Fruit fly (Drosophila melanogaster): ENCODE measurements around the gene CG10600.

The CG10600 gene

dm6 chr2L:18795917-18796402 lies 43.5 kb downstream of the CG10600 start (continued):
- TF ChIP-seq CG6683 (GFP tag; optimal IDR thresholded peaks at IDR 0.05) = no peak
- no peak for TF ChIP-seq bab2 (GFP tag; optimal IDR thresholded peaks at IDR 0.05)
- TF ChIP-seq CHES-1-like (GFP tag; optimal IDR thresholded peaks at IDR 0.05) = no peak
- peak; percentile 89 for TF ChIP-seq cg (GFP tag; optimal IDR thresholded peaks at IDR 0.05)
- no peak for TF ChIP-seq CG10959 (GFP tag; IDR thresholded peaks at IDR 0.05)
- no peak for TF ChIP-seq CG9609 (GFP tag; optimal IDR thresholded peaks at IDR 0.05)
- no peak for TF ChIP-seq CG8290 (GFP tag; optimal IDR thresholded peaks at IDR 0.05)
- no peak for TF ChIP-seq CG8290 (tag; optimal IDR thresholded peaks at IDR 0.05)
- peak; percentile 67; the same call in 2 of the 3 replicates for TF ChIP-seq sr (GFP tag; IDR thresholded peaks at IDR 0.05)
- no peak for TF ChIP-seq CG11247 (GFP tag; IDR thresholded peaks at IDR 0.05)
- no peak for TF ChIP-seq CG14860 (GFP tag; IDR thresholded peaks at IDR 0.05; ENCODE audit: partially characterized antibody)
- TF ChIP-seq chn (GFP tag; optimal IDR thresholded peaks at IDR 0.05) = no peak
- TF ChIP-seq wek (GFP tag; optimal IDR thresholded peaks at IDR 0.05) = no peak
- peak; percentile 91 for TF ChIP-seq grn (GFP tag; optimal IDR thresholded peaks at IDR 0.05)
- no peak for TF ChIP-seq CG13287 (GFP tag; IDR thresholded peaks at IDR 0.05; ENCODE audit: partially characterized antibody)
- peak; percentile 32 for TF ChIP-seq nerfin-1 (tag; optimal IDR thresholded peaks at IDR 0.05)
- no peak for TF ChIP-seq Blimp-1 (GFP tag; optimal IDR thresholded peaks at IDR 0.05)
- TF ChIP-seq chm (GFP tag; IDR thresholded peaks at IDR 0.05) = peak; percentile 25; the same call in 1 of the 2 replicates
- no peak for TF ChIP-seq CG30020 (tag; optimal IDR thresholded peaks at IDR 0.05)
- TF ChIP-seq CG31224 (GFP tag; IDR thresholded peaks at IDR 0.05) = no peak
- TF ChIP-seq GATAe (GFP tag; conservative IDR thresholded peaks at IDR 0.05) = peak; percentile 73
- TF ChIP-seq CG1832 (GFP tag; optimal IDR thresholded peaks at IDR 0.05) = no peak
- TF ChIP-seq E2f2 (GFP tag; IDR thresholded peaks at IDR 0.05) = no peak
- TF ChIP-seq Nf-YB (GFP tag; optimal IDR thresholded peaks at IDR 0.05) = peak; percentile 99
- TF ChIP-seq Doc3 (GFP tag; IDR thresholded peaks at IDR 0.05; ENCODE audit: partially characterized antibody) = no peak
- no peak for TF ChIP-seq tll (GFP tag; optimal IDR thresholded peaks at IDR 0.05)
- TF ChIP-seq CG14050 (GFP tag; IDR thresholded peaks at IDR 0.05) = no peak
- 0 out of 2 replicates have a peak, but pooled peaks have one; percentile 24 for TF ChIP-seq vvl (GFP tag; IDR thresholded peaks at IDR 0.05)
- TF ChIP-seq HmgZ (tag; optimal IDR thresholded peaks at IDR 0.05) = no peak
- TF ChIP-seq crol (GFP tag; IDR thresholded peaks at IDR 0.05) = peak; percentile 85
- TF ChIP-seq CG32767 (GFP tag; IDR thresholded peaks at IDR 0.05) = no peak

- no peak for TF ChIP-seq Dek (tag; optimal IDR thresholded peaks at IDR 0.05)
- no peak for TF ChIP-seq CG13894 (tag; optimal IDR thresholded peaks at IDR 0.05)
- no peak for TF ChIP-seq zf30C (GFP tag; optimal IDR thresholded peaks at IDR 0.05)
- TF ChIP-seq Nf-YC (tag; optimal IDR thresholded peaks at IDR 0.05) = peak; percentile 58
- TF ChIP-seq CG3281 (GFP tag; optimal IDR thresholded peaks at IDR 0.05) = no peak
- no peak for TF ChIP-seq CG2120 (GFP tag; optimal IDR thresholded peaks at IDR 0.05)
- no peak for TF ChIP-seq Fer3 (tag; optimal IDR thresholded peaks at IDR 0.05)
- no peak for TF ChIP-seq schlank (tag; optimal IDR thresholded peaks at IDR 0.05)
- no peak for TF ChIP-seq ham (GFP tag; IDR thresholded peaks at IDR 0.05)
- no peak for TF ChIP-seq CrebB (tag; optimal IDR thresholded peaks at IDR 0.05)
- TF ChIP-seq sd (tag; optimal IDR thresholded peaks at IDR 0.05) = no peak
- TF ChIP-seq Nf-YB (GFP tag; optimal IDR thresholded peaks at IDR 0.05) = peak; percentile 85
Observed at dm6 chr2L:18793243-18793642, 46.2 kb downstream of the CG10600 start.

All from whole organism, embryonic.